Worm (Caenorhabditis elegans) whole organism, early embryonic: Measurements from ENCODE around the gene C32D5.4.

Experiments used
- B0310.2 ChIP-seq: sonication (generic microtip); optimal IDR thresholded peaks from 2 replicates; lab custom pipeline; 2016; ENCODE audit warnings: mild to moderate bottlenecking, missing genetic modification characterization, missing compliant biosample characterization
- F13C5.2 ChIP-seq: sonication (generic microtip); optimal IDR thresholded peaks from 2 replicates; lab custom pipeline; 2017; ENCODE audit warnings: mild to moderate bottlenecking, missing genetic modification characterization, inconsistent platforms, missing compliant biosample characterization
- aly-1 ChIP-seq: sonication (generic microtip); optimal IDR thresholded peaks from 2 replicates; lab custom pipeline; 2016; ENCODE audit warnings: missing genetic modification characterization, missing compliant biosample characterization
- ama-1 ChIP-seq: fragments of 150-350 bp; optimal IDR thresholded peaks from 2 replicates; lab custom pipeline; 2014
- ceh-13 ChIP-seq: fragments of 200-800 bp; sonication (Bioruptor generic); optimal IDR thresholded peaks from 2 replicates; lab custom pipeline; 2018; ENCODE audit warnings: mild to moderate bottlenecking, missing genetic modification characterization, missing compliant biosample characterization
- ceh-36 ChIP-seq: sonication (generic microtip); optimal IDR thresholded peaks from 2 replicates; lab custom pipeline; 2016; ENCODE audit warnings: missing genetic modification characterization, inconsistent platforms, missing compliant biosample characterization
- ets-7 ChIP-seq: sonication (generic microtip); optimal IDR thresholded peaks from 2 replicates; lab custom pipeline; 2016; ENCODE audit warnings: missing genotype, missing genetic modification characterization, missing compliant biosample characterization
- flt-1 ChIP-seq: fragments of 200-800 bp; sonication (Bioruptor generic); IDR thresholded peaks from 2 replicates; pipeline ENCODE4 v1.3.6; 2022; ENCODE audit warnings: missing genetic modification characterization, missing compliant biosample characterization
- hmbx-1 ChIP-seq: sonication (generic microtip); optimal IDR thresholded peaks from 2 replicates; lab custom pipeline; 2016; ENCODE audit warnings: mild to moderate bottlenecking, missing genetic modification characterization, missing compliant biosample characterization
- hmg-4 ChIP-seq: fragments of 200-800 bp; sonication (Bioruptor generic); optimal IDR thresholded peaks from 2 replicates; lab custom pipeline; 2018; ENCODE audit warnings: mild to moderate bottlenecking, missing genetic modification characterization, missing compliant biosample characterization
- hnd-1 ChIP-seq: sonication (generic microtip); optimal IDR thresholded peaks from 2 replicates; lab custom pipeline; 2016; ENCODE audit warnings: missing genetic modification characterization, missing compliant biosample characterization
- pes-1 ChIP-seq: fragments of 200-800 bp; sonication (Bioruptor generic); IDR thresholded peaks from 2 replicates; pipeline ENCODE4 v1.3.6; 2022; ENCODE audit warnings: missing genetic modification reagents, missing genetic modification characterization, missing compliant biosample characterization
- scrt-1 ChIP-seq: fragments of 200-800 bp; sonication (Bioruptor generic); IDR thresholded peaks from 2 replicates; pipeline ENCODE4 v1.3.6; 2022; ENCODE audit warnings: missing genetic modification characterization, missing compliant biosample characterization
- sea-1 ChIP-seq: fragments of 200-800 bp; sonication (Bioruptor generic); conservative IDR thresholded peaks from 2 replicates; pipeline ENCODE4 v1.3.6; 2022; ENCODE audit warnings: missing genetic modification characterization, missing compliant biosample characterization
- tbx-11 ChIP-seq: fragments of 200-800 bp; sonication (Bioruptor generic); IDR thresholded peaks from 2 replicates; pipeline ENCODE4 v1.3.6; 2022; ENCODE audit warnings: missing genetic modification characterization, missing compliant biosample characterization
- tbx-37 ChIP-seq: fragments of 200-800 bp; sonication (Bioruptor generic); conservative IDR thresholded peaks from 2 replicates; pipeline ENCODE4 v1.3.6; 2022; ENCODE audit warnings: missing genetic modification reagents, missing genetic modification characterization, missing compliant biosample characterization
- tra-4 ChIP-seq: sonication (generic microtip); optimal IDR thresholded peaks from 2 replicates; lab custom pipeline; 2017; ENCODE audit warnings: missing genetic modification characterization, missing compliant biosample characterization

Gene C32D5.4

DNA sequence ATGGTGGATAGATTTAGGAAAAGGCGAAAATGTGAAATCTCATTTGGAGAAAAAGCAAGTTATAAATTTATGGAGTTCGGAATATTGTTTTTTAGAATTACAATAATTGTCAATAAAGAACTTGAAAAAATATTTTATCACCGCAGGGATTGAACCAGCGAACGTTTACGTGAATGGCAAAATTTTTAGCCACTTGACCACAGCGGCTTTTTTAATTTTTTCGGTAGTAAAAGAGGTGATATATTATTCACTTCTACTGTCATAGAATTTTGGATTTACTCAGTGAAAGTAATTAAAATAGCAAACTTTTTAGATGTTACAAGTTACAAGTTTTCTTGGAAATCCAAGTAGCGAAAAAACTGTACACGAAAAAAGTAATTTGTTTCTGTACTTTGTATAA, 35.4 kb upstream of the C32D5.4 start:
- TF ChIP-seq aly-1 (tag; lab: Kevin White, UChicago) (no peak), ets-7 (no peak), pes-1 (GFP tag; lab: Robert Waterston, UW) (no peak), ama-1 (lab: Kevin White, UChicago) (no peak), hmbx-1 (tag; lab: Kevin White, UChicago) (no peak), flt-1 (no peak), tra-4 (tag; lab: Kevin White, UChicago) (no peak), tbx-11 (GFP tag; lab: Robert Waterston, UW) (no peak), ceh-13 (GFP tag; lab: Kevin White, UChicago) (no peak), ceh-36 (tag; lab: Kevin White, UChicago) (no peak), hmg-4 (GFP tag; lab: Kevin White, UChicago) (no peak), F13C5.2 (tag; lab: Kevin White, UChicago) (no peak), scrt-1 (no peak)

DNA sequence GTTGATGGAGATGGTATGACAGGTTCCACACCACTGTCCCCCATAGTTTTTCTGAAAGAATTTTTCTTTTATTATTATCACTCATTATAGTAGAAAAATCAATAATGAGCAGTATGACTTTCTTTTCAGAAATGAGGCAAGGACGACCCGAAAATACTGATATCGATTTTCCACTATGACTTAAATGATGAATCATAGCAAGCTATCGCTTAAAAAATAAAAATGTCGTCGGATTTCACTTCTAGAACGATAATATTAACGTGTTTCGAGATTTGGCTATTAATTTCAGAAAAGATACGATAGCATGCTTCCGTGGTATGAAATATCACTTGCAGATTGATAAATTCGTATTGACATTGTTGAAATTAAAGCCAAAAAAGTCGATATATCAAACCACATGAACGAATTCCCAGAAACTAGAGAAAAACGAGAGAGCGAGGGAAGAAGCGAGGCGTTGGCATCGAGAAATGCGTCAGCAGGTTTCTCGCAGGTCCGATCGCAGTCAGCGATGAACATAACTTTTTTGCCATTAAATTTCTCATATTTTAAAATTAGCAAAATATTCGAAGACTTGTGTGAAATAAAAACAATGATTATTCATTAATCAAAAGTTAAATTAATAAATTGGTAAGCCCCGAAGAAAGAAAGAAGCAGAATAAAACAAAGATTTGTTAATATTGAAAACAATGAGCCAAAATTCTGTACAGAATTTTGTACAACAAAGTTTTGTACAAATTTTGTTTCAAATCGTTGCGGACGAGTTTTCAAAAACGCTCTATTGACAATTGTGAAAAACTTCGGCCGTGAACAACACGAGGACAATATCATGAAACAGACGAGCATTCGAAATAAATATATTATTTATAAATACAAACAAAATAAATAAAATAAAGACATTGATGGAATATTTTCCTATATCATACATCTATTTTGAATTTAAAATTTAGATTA, 32.8 kb upstream of the C32D5.4 start, which contains the start of gene C32D5.11:
C32D5.11 (minus strand) TSS at position 51 of the 951 bp plus-strand sequence.
- 0 out of 2 replicates have a peak, but pooled peaks have one; percentile 11 for TF ChIP-seq scrt-1
- TF ChIP-seq sea-1 (GFP tag; lab: Robert Waterston, UW) = no peak
- TF ChIP-seq hmg-4 (GFP tag; lab: Kevin White, UChicago) = peak; percentile 28

DNA sequence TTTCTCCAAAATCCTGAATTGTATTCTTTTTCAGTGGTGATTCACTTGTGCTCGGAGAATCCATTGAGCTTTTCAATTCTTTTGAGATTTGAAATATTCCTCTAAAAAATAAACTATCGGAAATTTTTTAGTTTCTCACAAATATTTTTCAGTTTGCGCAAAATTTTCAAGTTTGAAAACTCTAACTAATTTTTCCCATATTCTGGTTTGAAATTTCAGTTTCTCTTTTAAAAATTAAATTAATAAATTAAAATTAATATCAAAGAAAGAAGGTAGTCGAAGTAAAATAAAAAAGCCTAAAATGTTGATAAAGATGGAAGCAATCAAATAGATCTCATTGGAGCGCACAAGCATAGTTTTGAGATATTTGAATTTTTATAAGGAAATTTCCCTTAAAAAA, 29.0 kb upstream of the C32D5.4 start, which contains the start of gene C32D5.10:
C32D5.10 (minus strand) TSS at position 101 of the 400 bp plus-strand sequence.
- TF ChIP-seq sea-1 (GFP tag; lab: Robert Waterston, UW) (no peak), hmg-4 (GFP tag; lab: Kevin White, UChicago) (no peak), ceh-36 (tag; lab: Kevin White, UChicago) (no peak), tbx-11 (GFP tag; lab: Robert Waterston, UW) (no peak), ceh-13 (GFP tag; lab: Kevin White, UChicago) (no peak), ets-7 (no peak), B0310.2 (tag; lab: Kevin White, UChicago) (no peak), ama-1 (lab: Kevin White, UChicago) (no peak), scrt-1 (no peak), hmbx-1 (tag; lab: Kevin White, UChicago) (no peak)

DNA sequence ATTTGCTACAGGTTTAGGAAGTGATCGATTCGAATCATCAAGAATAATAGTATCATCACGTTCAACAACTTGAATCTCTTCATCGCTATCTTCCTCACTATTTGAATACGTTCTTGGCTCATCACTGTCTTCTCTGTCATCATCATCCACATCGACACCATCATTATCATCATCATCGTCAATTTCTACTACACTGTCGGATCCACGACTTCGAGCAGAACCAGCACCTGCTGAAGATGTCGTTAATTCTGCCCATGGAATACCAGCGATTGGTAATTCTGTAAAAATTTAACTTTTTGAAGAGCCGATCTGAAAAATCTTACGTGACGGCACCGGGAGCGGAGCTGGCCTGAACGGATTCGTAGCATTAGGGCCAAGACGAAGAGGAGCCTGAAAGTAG, 27.1 kb upstream of the C32D5.4 start:
- TF ChIP-seq scrt-1 (no peak), pes-1 (GFP tag; lab: Robert Waterston, UW) (no peak), aly-1 (tag; lab: Kevin White, UChicago) (no peak), B0310.2 (tag; lab: Kevin White, UChicago) (no peak), tbx-37 (GFP tag; lab: Robert Waterston, UW) (no peak), sea-1 (GFP tag; lab: Robert Waterston, UW) (no peak), ceh-13 (GFP tag; lab: Kevin White, UChicago) (no peak), hmg-4 (GFP tag; lab: Kevin White, UChicago) (no peak), tbx-11 (GFP tag; lab: Robert Waterston, UW) (no peak), hmbx-1 (tag; lab: Kevin White, UChicago) (no peak), tra-4 (tag; lab: Kevin White, UChicago) (no peak), hnd-1 (tag; lab: Kevin White, UChicago) (no peak), F13C5.2 (tag; lab: Kevin White, UChicago) (no peak), flt-1 (no peak), ceh-36 (tag; lab: Kevin White, UChicago) (no peak), ama-1 (lab: Kevin White, UChicago) (no peak), ets-7 (no peak)

DNA sequence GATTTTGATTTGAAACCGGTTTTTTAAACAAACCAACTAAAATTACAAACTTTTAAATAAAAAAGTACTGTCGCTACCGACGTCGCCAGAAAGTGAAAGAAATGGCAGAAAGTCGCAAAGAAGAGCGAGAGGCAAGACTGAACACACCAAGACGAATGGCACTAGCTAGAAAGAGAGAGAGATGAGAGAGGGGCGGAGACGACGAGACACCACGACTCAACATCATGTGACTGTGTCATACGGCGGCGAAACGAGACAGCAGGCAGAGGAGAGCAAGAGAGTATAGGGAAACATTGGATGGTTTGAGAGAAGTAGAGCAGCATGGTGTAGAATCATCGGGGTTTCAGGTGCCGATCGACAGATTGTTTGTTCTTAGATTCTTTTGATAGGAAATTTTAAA, 25.5 kb upstream of the C32D5.4 start:
- TF ChIP-seq F13C5.2 (tag; lab: Kevin White, UChicago) (no peak), ama-1 (lab: Kevin White, UChicago) (no peak), hmg-4 (GFP tag; lab: Kevin White, UChicago) (peak; percentile 34), pes-1 (GFP tag; lab: Robert Waterston, UW) (0 out of 2 replicates have a peak, but pooled peaks have one; percentile 8), ceh-36 (tag; lab: Kevin White, UChicago) (peak; percentile 35), flt-1 (0 out of 2 replicates have a peak, but pooled peaks have one; percentile 51), hnd-1 (tag; lab: Kevin White, UChicago) (peak; percentile 6), aly-1 (tag; lab: Kevin White, UChicago) (peak; percentile 9)

DNA sequence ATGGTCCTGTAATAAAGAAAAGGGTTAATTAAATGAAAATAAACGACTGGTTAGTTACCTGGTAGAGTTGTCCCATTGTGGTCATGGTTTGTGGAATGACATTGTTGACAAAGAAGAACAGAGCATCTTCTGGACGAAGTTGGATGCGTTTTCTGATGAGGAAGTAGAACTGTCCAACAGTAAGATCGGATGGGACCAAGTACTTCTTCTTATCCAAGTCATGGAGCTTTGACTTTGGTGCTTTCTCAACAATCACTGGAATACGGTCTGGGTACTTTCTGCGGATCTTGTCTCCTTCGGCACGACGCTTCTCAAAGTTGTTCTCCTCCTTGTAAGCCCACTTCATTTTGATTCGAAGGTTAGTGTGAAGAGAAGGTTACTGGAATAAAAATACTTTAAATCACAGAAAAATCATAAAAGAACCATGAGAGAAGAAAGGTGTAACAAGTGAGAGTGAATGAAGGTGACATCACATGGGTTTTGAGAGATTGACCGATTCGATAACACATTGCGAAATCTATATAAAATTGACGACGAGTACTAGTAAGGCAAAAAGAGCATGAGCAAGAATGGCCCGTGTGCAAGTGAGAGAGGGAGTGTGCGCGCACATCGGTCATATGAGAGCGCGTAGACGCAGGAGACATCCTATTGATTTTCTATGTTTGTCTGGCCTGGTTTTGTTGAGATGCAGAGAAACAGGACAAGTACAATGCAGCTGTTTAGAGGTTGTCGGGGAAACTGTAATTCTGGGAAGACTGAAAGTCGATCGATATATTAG, 24.7 kb upstream of the C32D5.4 start, which contains the start of gene lgg-1:
lgg-1 (minus strand) TSS at position 379 of the 778 bp plus-strand sequence.
- TF ChIP-seq ceh-13 (GFP tag; lab: Kevin White, UChicago) (no peak), scrt-1 (no peak), aly-1 (tag; lab: Kevin White, UChicago) (no peak), tra-4 (tag; lab: Kevin White, UChicago) (no peak), flt-1 (no peak), hnd-1 (tag; lab: Kevin White, UChicago) (no peak), tbx-11 (GFP tag; lab: Robert Waterston, UW) (no peak), sea-1 (GFP tag; lab: Robert Waterston, UW) (0 out of 2 replicates have a peak, but pooled peaks have one; percentile 48), hmg-4 (GFP tag; lab: Kevin White, UChicago) (no peak), ama-1 (lab: Kevin White, UChicago) (peak; percentile 23), F13C5.2 (tag; lab: Kevin White, UChicago) (peak; percentile 20), ceh-36 (tag; lab: Kevin White, UChicago) (no peak)
